Fruit fly (Drosophila melanogaster) whole organism, wandering third instar larva: ENCODE measurements around the gene Acsf2.

Source experiments
- Dfd ChIP-seq: fragments of >200 bp; optimal IDR thresholded peaks from 2 replicates; lab custom pipeline; 2017; ENCODE audit warnings: missing biosample characterization, missing genetic modification characterization
- HLH106 ChIP-seq: fragments of 200-800 bp; optimal IDR thresholded peaks from 3 replicates; lab custom pipeline; 2019; ENCODE audit warnings: missing biosample characterization, mild to moderate bottlenecking, missing genetic modification characterization, moderate library complexity
- Hr78 ChIP-seq: fragments of >200 bp; optimal IDR thresholded peaks from 2 replicates; lab custom pipeline; 2017; ENCODE audit warnings: missing biosample characterization, missing genetic modification characterization
- Myc ChIP-seq: fragments of >200 bp; optimal IDR thresholded peaks from 2 replicates; lab custom pipeline; 2017
- dsf ChIP-seq: sonication (Bioruptor generic); optimal IDR thresholded peaks from 2 replicates; lab custom pipeline; 2016; ENCODE audit warnings: missing biosample characterization, missing genetic modification characterization, borderline replicate concordance
- fru ChIP-seq: fragments of 200-800 bp; sonication (Bioruptor generic); optimal IDR thresholded peaks from 3 replicates; lab custom pipeline; 2016; ENCODE audit warnings: missing biosample characterization, mild to moderate bottlenecking, missing genetic modification characterization
- lola ChIP-seq: fragments of >200 bp; optimal IDR thresholded peaks from 2 replicates; lab custom pipeline; 2017; ENCODE audit warnings: missing biosample characterization, missing genetic modification characterization
- psq ChIP-seq: fragments of 200-800 bp; sonication (Bioruptor generic); optimal IDR thresholded peaks from 3 replicates; lab custom pipeline; 2017; ENCODE audit warnings: missing biosample characterization, mild to moderate bottlenecking, missing genetic modification characterization, moderate library complexity
- sage ChIP-seq: fragments of 200-800 bp; sonication (Bioruptor generic); optimal IDR thresholded peaks from 2 replicates; lab custom pipeline; 2016; ENCODE audit warnings: missing biosample characterization, mild to moderate bottlenecking, missing genetic modification characterization
- usp ChIP-seq: fragments of >200 bp; optimal IDR thresholded peaks from 2 replicates; lab custom pipeline; 2017; ENCODE audit warnings: missing biosample characterization, missing genetic modification characterization

- TF ChIP-seq usp (GFP tag; lab: Kevin White, UChicago) (no peak), dsf (GFP tag; lab: Kevin White, UChicago) (no peak), Dfd (GFP tag; lab: Kevin White, UChicago) (no peak), sage (GFP tag; lab: Kevin White, UChicago) (no peak), Myc (lab: Kevin White, UChicago) (no peak), lola (GFP tag; lab: Kevin White, UChicago) (no peak), HLH106 (tag; lab: Kevin White, UChicago) (no peak), psq (GFP tag; lab: Kevin White, UChicago) (no peak), fru (no peak), Hr78 (GFP tag; lab: Kevin White, UChicago) (no peak)
These were observed 922 bp downstream of the Acsf2 start for dm6 chr2L:5341015-5341608.
